Worm (Caenorhabditis elegans) whole organism, L1 larva: ENCODE results near the gene srx-38.

ENCODE experiments used
- C04F5.9 ChIP-seq: sonication (generic microtip); optimal IDR thresholded peaks from 2 replicates; lab custom pipeline; 2016; ENCODE audit warnings: missing genetic modification characterization, missing compliant biosample characterization
- aha-1 ChIP-seq: fragments of 150-350 bp; optimal IDR thresholded peaks from 2 replicates; lab custom pipeline; 2014; ENCODE audit warnings: missing biosample characterization, missing genetic modification characterization
- aly-2 ChIP-seq: fragments of 150-350 bp; optimal IDR thresholded peaks from 2 replicates; lab custom pipeline; 2014; ENCODE audit warnings: missing biosample characterization, missing genetic modification characterization
- ama-1 ChIP-seq: fragments of 150-350 bp; optimal IDR thresholded peaks from 2 replicates; lab custom pipeline; 2014
- ceh-63 ChIP-seq: fragments of 200-800 bp; sonication (Bioruptor generic); optimal IDR thresholded peaks from 2 replicates; lab custom pipeline; 2018; ENCODE audit warnings: mild to moderate bottlenecking, missing genetic modification characterization, missing compliant biosample characterization
- ceh-8 ChIP-seq: fragments of 200-800 bp; sonication (Bioruptor generic); optimal IDR thresholded peaks from 2 replicates; lab custom pipeline; 2018; ENCODE audit warnings: mild to moderate bottlenecking, missing genetic modification characterization, moderate library complexity, missing compliant biosample characterization
- ceh-90 ChIP-seq: sonication (generic microtip); optimal IDR thresholded peaks from 2 replicates; lab custom pipeline; 2016; ENCODE audit warnings: missing genetic modification characterization, missing compliant biosample characterization
- dsc-1 ChIP-seq: sonication (generic microtip); optimal IDR thresholded peaks from 2 replicates; lab custom pipeline; 2016; ENCODE audit warnings: mild to moderate bottlenecking, missing genetic modification characterization, missing compliant biosample characterization
- efl-1 ChIP-seq, 4 experiments: fragments of 150-350 bp; optimal IDR thresholded peaks in 3 of 4; peaks in 1 of 4; 1 replicate in 1 of 4; 2 replicates in 3 of 4; lab custom pipeline; 2014; ENCODE audit warnings: missing biosample characterization in 2 of 4, missing genetic modification characterization in 2 of 4, missing genetic modification reagents in 2 of 4
- efl-3 ChIP-seq: fragments of 200-800 bp; sonication (Bioruptor generic); optimal IDR thresholded peaks from 2 replicates; lab custom pipeline; 2018; ENCODE audit warnings: mild to moderate bottlenecking, missing genetic modification characterization, missing compliant biosample characterization
- egl-27 ChIP-seq, 2 experiments: fragments of 150-350 bp in 1 of 2; sonication (generic microtip); optimal IDR thresholded peaks; 3 replicates each; lab custom pipeline; 2017 to 2018; ENCODE audit warnings: missing biosample characterization in 2 of 2, missing genetic modification characterization in 2 of 2, missing genetic modification reagents in 2 of 2
- fkh-10 ChIP-seq: sonication (generic microtip); optimal IDR thresholded peaks from 2 replicates; lab custom pipeline; 2017; ENCODE audit warnings: missing biosample characterization, missing genetic modification reagents, missing genetic modification characterization
- fkh-4 ChIP-seq: sonication (generic microtip); optimal IDR thresholded peaks from 2 replicates; lab custom pipeline; 2016; ENCODE audit warnings: missing compliant biosample characterization, missing genetic modification characterization, borderline replicate concordance
- grh-1 ChIP-seq: fragments of 200-800 bp; sonication (Bioruptor generic); IDR thresholded peaks from 2 replicates; pipeline ENCODE4 v1.3.6; 2022; ENCODE audit warnings: missing genetic modification reagents, missing genetic modification characterization, missing compliant biosample characterization
- hpl-2 ChIP-seq: fragments of 150-350 bp; optimal IDR thresholded peaks from 2 replicates; lab custom pipeline; 2014; ENCODE audit warnings: missing biosample characterization, missing genetic modification reagents, missing genetic modification characterization
- irx-1 ChIP-seq: sonication (generic microtip); optimal IDR thresholded peaks from 2 replicates; lab custom pipeline; 2016; ENCODE audit warnings: missing genetic modification characterization, missing compliant biosample characterization
- jun-1 ChIP-seq: fragments of 150-350 bp; optimal IDR thresholded peaks from 2 replicates; lab custom pipeline; 2014; ENCODE audit warnings: missing biosample characterization, missing genetic modification reagents, missing genetic modification characterization
- lin-15B ChIP-seq: fragments of 150-350 bp; sonication (generic microtip); optimal IDR thresholded peaks from 3 replicates; lab custom pipeline; 2014; ENCODE audit warnings: missing biosample characterization, missing genetic modification characterization
- lin-39 ChIP-seq: fragments of 150-350 bp; optimal IDR thresholded peaks from 2 replicates; lab custom pipeline; 2014; ENCODE audit warnings: missing biosample characterization, missing genetic modification reagents, missing genetic modification characterization
- lir-3 ChIP-seq: sonication (generic microtip); optimal IDR thresholded peaks from 2 replicates; lab custom pipeline; 2016; ENCODE audit warnings: mild to moderate bottlenecking, missing genetic modification characterization, moderate library complexity, missing compliant biosample characterization; ENCODE audit not compliant: poor library complexity
- mab-9 ChIP-seq: fragments of 200-800 bp; sonication (Bioruptor generic); IDR thresholded peaks from 2 replicates; pipeline ENCODE4 v1.3.6; 2022; ENCODE audit warnings: missing genetic modification reagents, missing genetic modification characterization, missing compliant biosample characterization
- mdl-1 ChIP-seq, 2 experiments: fragments of 150-350 bp; optimal IDR thresholded peaks; 2 replicates each; lab custom pipeline; 2014 to 2017; ENCODE audit warnings: missing biosample characterization in 2 of 2, missing genetic modification characterization in 2 of 2, inconsistent platforms in 1 of 2
- nhr-20 ChIP-seq: sonication (generic microtip); optimal IDR thresholded peaks from 2 replicates; lab custom pipeline; 2016; ENCODE audit warnings: mild to moderate bottlenecking, missing genetic modification characterization, missing compliant biosample characterization
- nhr-237 ChIP-seq: fragments of 150-350 bp; optimal IDR thresholded peaks from 2 replicates; lab custom pipeline; 2014; ENCODE audit warnings: missing biosample characterization, missing genetic modification characterization
- nhr-47 ChIP-seq: sonication (generic microtip); optimal IDR thresholded peaks from 2 replicates; lab custom pipeline; 2016; ENCODE audit warnings: mild to moderate bottlenecking, missing genetic modification characterization, moderate library complexity, missing compliant biosample characterization
- nhr-71 ChIP-seq: sonication (generic microtip); optimal IDR thresholded peaks from 2 replicates; lab custom pipeline; 2016; ENCODE audit warnings: mild to moderate bottlenecking, missing genetic modification characterization, moderate library complexity, missing compliant biosample characterization
- pqm-1 ChIP-seq: sonication (generic microtip); optimal IDR thresholded peaks from 3 replicates; lab custom pipeline; 2017; ENCODE audit warnings: missing biosample characterization, missing genetic modification characterization
- snpc-4 ChIP-seq: fragments of 150-350 bp; optimal IDR thresholded peaks from 2 replicates; lab custom pipeline; 2014; ENCODE audit warnings: missing biosample characterization, missing genetic modification characterization
- sox-4 ChIP-seq: sonication (generic microtip); optimal IDR thresholded peaks from 2 replicates; lab custom pipeline; 2016; ENCODE audit warnings: missing genetic modification characterization, missing compliant biosample characterization
- sup-37 ChIP-seq: fragments of 200-800 bp; sonication (Bioruptor generic); optimal IDR thresholded peaks from 2 replicates; lab custom pipeline; 2018; ENCODE audit warnings: mild to moderate bottlenecking, missing genetic modification characterization, missing compliant biosample characterization
- swsn-7 ChIP-seq: sonication (generic microtip); optimal IDR thresholded peaks from 2 replicates; lab custom pipeline; 2016; ENCODE audit warnings: missing genetic modification characterization, missing compliant biosample characterization
- unc-30 ChIP-seq: sonication (generic microtip); optimal IDR thresholded peaks from 2 replicates; lab custom pipeline; 2017; ENCODE audit warnings: missing biosample characterization, missing genetic modification characterization
- unc-62 ChIP-seq: fragments of 150-350 bp; optimal IDR thresholded peaks from 2 replicates; lab custom pipeline; 2014; ENCODE audit warnings: missing biosample characterization, missing genetic modification reagents, missing genetic modification characterization
- unc-98 ChIP-seq: fragments of 200-800 bp; sonication (Bioruptor generic); IDR thresholded peaks from 2 replicates; pipeline ENCODE4 v1.3.6; 2022; ENCODE audit warnings: missing genetic modification characterization, missing compliant biosample characterization
- xbp-1 ChIP-seq: sonication (generic microtip); optimal IDR thresholded peaks from 2 replicates; lab custom pipeline; 2016; ENCODE audit warnings: missing genetic modification characterization, missing compliant biosample characterization
- zag-1 ChIP-seq: fragments of 150-350 bp; optimal IDR thresholded peaks from 2 replicates; lab custom pipeline; 2014; ENCODE audit warnings: missing biosample characterization, missing genetic modification characterization

srx-38 gene

ce11 chrV:5169586-5169985, 14.2 kb upstream of the srx-38 start, which contains the start of gene srt-64:
Gene srt-64, minus strand, starts transcription at chrV:5169686.
- TF ChIP-seq egl-27 (tag; optimal IDR thresholded peaks at IDR 0.05; lab: Kevin White, UChicago) (no peak), jun-1 (tag; lab: Kevin White, UChicago) (no peak), mdl-1 (tag; optimal IDR thresholded peaks at IDR 0.05; lab: Kevin White, UChicago) (no peak), hpl-2 (GFP tag; lab: Kevin White, UChicago) (no peak), zag-1 (tag; lab: Kevin White, UChicago) (no peak), C04F5.9 (tag; lab: Kevin White, UChicago) (no peak), aly-2 (tag; lab: Kevin White, UChicago) (no peak), nhr-71 (tag; lab: Kevin White, UChicago) (no peak), mab-9 (GFP tag; lab: Robert Waterston, UW) (no peak), fkh-10 (GFP tag; lab: Kevin White, UChicago) (no peak)

- TF ChIP-seq unc-98 (GFP tag; lab: Robert Waterston, UW) (no peak), efl-1 (optimal IDR thresholded peaks at IDR 0.05; lab: Kevin White, UChicago) (no peak), efl-1 (GFP tag; optimal IDR thresholded peaks at IDR 0.05 in 1 of 2; lab: Kevin White, UChicago) (peak in 1 of 2 experiments; percentile 70)
Observed at ce11 chrV:5165426-5165825, 10.0 kb upstream of the srx-38 start, which contains the start of gene srw-140. Gene srw-140, plus strand, starts transcription at chrV:5165726.

ce11 chrV:5164682-5165081, 9.3 kb upstream of the srx-38 start, which contains the start of gene abu-7:
Gene abu-7, minus strand, starts transcription at chrV:5164782.
- TF ChIP-seq sox-4 (tag; lab: Kevin White, UChicago) (no peak), unc-98 (GFP tag; lab: Robert Waterston, UW) (no peak), unc-62 (GFP tag; lab: Kevin White, UChicago) (no peak), pqm-1 (tag; lab: Kevin White, UChicago) (no peak), grh-1 (no peak), unc-30 (tag; lab: Kevin White, UChicago) (no peak), nhr-47 (tag; lab: Kevin White, UChicago) (no peak), swsn-7 (tag; lab: Kevin White, UChicago) (no peak), fkh-4 (tag; lab: Kevin White, UChicago) (no peak), snpc-4 (tag; lab: Kevin White, UChicago) (no peak), lin-15B (tag; lab: Kevin White, UChicago) (no peak)

- TF ChIP-seq aha-1 (tag; lab: Kevin White, UChicago) (no peak), sup-37 (GFP tag; lab: Kevin White, UChicago) (no peak), mdl-1 (tag; optimal IDR thresholded peaks at IDR 0.05; lab: Kevin White, UChicago) (no peak), ceh-8 (GFP tag; lab: Kevin White, UChicago) (no peak), lir-3 (tag; lab: Kevin White, UChicago) (no peak), efl-3 (GFP tag; lab: Kevin White, UChicago) (no peak), irx-1 (tag; lab: Kevin White, UChicago) (no peak), ceh-90 (tag; lab: Kevin White, UChicago) (no peak), lin-39 (tag; lab: Kevin White, UChicago) (no peak), unc-62 (GFP tag; lab: Kevin White, UChicago) (no peak), nhr-20 (tag; lab: Kevin White, UChicago) (no peak), zag-1 (tag; lab: Kevin White, UChicago) (no peak)
Observed at ce11 chrV:5161792-5162191, 6.4 kb upstream of the srx-38 start, which contains the start of gene abu-6. Gene abu-6, minus strand, starts transcription at chrV:5161892.

- TF ChIP-seq ama-1 (lab: Kevin White, UChicago) (no peak), xbp-1 (tag; lab: Kevin White, UChicago) (no peak), nhr-237 (tag; lab: Kevin White, UChicago) (no peak), unc-62 (GFP tag; lab: Kevin White, UChicago) (no peak), hpl-2 (GFP tag; lab: Kevin White, UChicago) (no peak), ceh-63 (GFP tag; lab: Kevin White, UChicago) (no peak), dsc-1 (no peak)
Observed at ce11 chrV:5158302-5158701, 2.9 kb upstream of the srx-38 start, which contains the start of gene abu-15. Gene abu-15, plus strand, starts transcription at chrV:5158602.
